Worm (Caenorhabditis elegans): ENCODE results near the gene sid-2.

DNA sequence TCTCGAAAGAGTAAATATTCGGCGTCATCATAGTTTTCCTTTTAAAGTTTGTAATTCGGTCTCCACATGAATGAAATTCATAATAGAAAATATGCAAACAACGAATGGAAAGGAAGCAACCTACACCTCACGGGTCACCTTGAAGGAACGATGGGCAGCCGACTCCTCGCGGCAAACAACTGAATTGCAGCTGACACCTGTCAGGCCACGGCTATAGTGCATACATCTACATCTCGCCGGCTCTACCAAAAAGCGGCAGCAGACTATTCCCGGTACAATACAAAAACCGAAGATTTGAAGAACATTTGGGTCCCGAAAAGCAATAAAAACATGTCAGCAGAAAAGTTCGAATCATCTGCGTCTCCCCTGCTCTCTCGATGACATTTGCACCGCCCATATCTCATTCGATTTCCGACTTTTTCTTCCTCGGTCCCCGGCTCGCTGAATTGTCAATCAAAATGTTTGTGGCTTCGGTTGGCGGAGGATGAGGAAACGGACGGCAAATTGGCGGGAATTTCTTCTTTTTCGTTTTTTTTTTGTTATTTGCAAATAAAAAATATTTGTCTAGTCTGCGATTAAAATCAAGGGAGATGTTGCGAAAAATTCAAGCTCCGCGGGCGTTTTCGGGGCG is 43.4 kb upstream of the sid-2 start:
- TF ChIP-seq ham-2 (GFP tag; optimal IDR thresholded peaks at IDR 0.05) (no peak), nhr-28 (tag; optimal IDR thresholded peaks at IDR 0.05) (no peak), nhr-237 (tag; optimal IDR thresholded peaks at IDR 0.05) (no peak), nhr-2 (tag; optimal IDR thresholded peaks at IDR 0.05) (no peak), lsy-2 (tag; optimal IDR thresholded peaks at IDR 0.05) (no peak), ztf-11 (tag; optimal IDR thresholded peaks at IDR 0.05) (no peak), pha-4 (tag; optimal IDR thresholded peaks at IDR 0.05) (no peak), ceh-83 (GFP tag; optimal IDR thresholded peaks at IDR 0.05) (no peak), nhr-76 (tag; optimal IDR thresholded peaks at IDR 0.05) (no peak)

Data from whole organism, mixed stage, embryonic.